Worm (Caenorhabditis elegans) whole organism, young adult: ENCODE data around the gene C36H8.1.

Experiments
- B0019.2 ChIP-seq: fragments of 200-800 bp; sonication (Bioruptor generic); conservative IDR thresholded peaks from 2 replicates; pipeline ENCODE4 v1.3.6; 2022; ENCODE audit warnings: missing genetic modification reagents, missing genetic modification characterization, missing compliant biosample characterization
- B0261.1 ChIP-seq: sonication (generic microtip); optimal IDR thresholded peaks from 2 replicates; lab custom pipeline; 2016; ENCODE audit warnings: mild to moderate bottlenecking, missing genetic modification characterization, moderate library complexity, missing compliant biosample characterization
- B0336.3 ChIP-seq: fragments of 200-800 bp; sonication (Bioruptor generic); IDR thresholded peaks from 2 replicates; pipeline ENCODE4 v1.3.6; 2022; ENCODE audit warnings: missing genetic modification characterization, missing compliant biosample characterization
- C06A6.2 ChIP-seq: fragments of 200-800 bp; sonication (Bioruptor generic); conservative IDR thresholded peaks from 2 replicates; pipeline ENCODE4 v1.3.6; 2022; ENCODE audit warnings: missing genetic modification characterization, missing compliant biosample characterization
- C17E4.6 ChIP-seq: fragments of 200-800 bp; sonication (Bioruptor generic); IDR thresholded peaks from 2 replicates; pipeline ENCODE4 v1.3.6; 2022; ENCODE audit warnings: missing genetic modification reagents, missing genetic modification characterization, missing compliant biosample characterization
- F23B12.7 ChIP-seq: sonication (generic microtip); optimal IDR thresholded peaks from 2 replicates; lab custom pipeline; 2017; ENCODE audit warnings: missing genetic modification characterization, mild to moderate bottlenecking, missing compliant biosample characterization, antibody characterized with exemption, moderate library complexity; ENCODE audit not compliant: insufficient read depth
- F33H1.4 ChIP-seq: fragments of 200-800 bp; sonication (Bioruptor generic); IDR thresholded peaks from 2 replicates; pipeline ENCODE4 v1.3.6; 2022; ENCODE audit warnings: missing genetic modification reagents, missing genetic modification characterization, missing compliant biosample characterization
- F49E8.2 ChIP-seq: sonication (generic microtip); optimal IDR thresholded peaks from 3 replicates; lab custom pipeline; 2017; ENCODE audit warnings: missing genetic modification characterization, mild to moderate bottlenecking, missing compliant biosample characterization, antibody characterized with exemption, moderate library complexity; ENCODE audit not compliant: insufficient read depth
- F57C9.4 ChIP-seq: sonication (generic microtip); optimal IDR thresholded peaks from 2 replicates; lab custom pipeline; 2017; ENCODE audit warnings: mild to moderate bottlenecking, missing genetic modification characterization, missing compliant biosample characterization
- K11D2.4 ChIP-seq: fragments of 200-800 bp; sonication (Bioruptor generic); IDR thresholded peaks from 2 replicates; pipeline ENCODE4 v1.3.6; 2022; ENCODE audit warnings: missing genetic modification reagents, missing genetic modification characterization, missing compliant biosample characterization
- Y56A3A.18 ChIP-seq: fragments of 200-800 bp; sonication (Bioruptor generic); IDR thresholded peaks from 2 replicates; pipeline ENCODE4 v1.3.6; 2022; ENCODE audit warnings: missing genetic modification reagents, missing genetic modification characterization, missing compliant biosample characterization
- Y95B8A.8 ChIP-seq: fragments of 200-800 bp; sonication (Bioruptor generic); IDR thresholded peaks from 2 replicates; pipeline ENCODE4 v1.3.6; 2022; ENCODE audit warnings: missing genetic modification reagents, missing genetic modification characterization, missing compliant biosample characterization
- ZK185.1 ChIP-seq: sonication (generic microtip); optimal IDR thresholded peaks from 2 replicates; lab custom pipeline; 2016; ENCODE audit warnings: mild to moderate bottlenecking, missing genetic modification characterization, missing compliant biosample characterization; ENCODE audit not compliant: poor library complexity, severe bottlenecking
- ama-1 ChIP-seq, 3 experiments: fragments of 150-350 bp in 1 of 3; sonication (generic microtip) in 2 of 3; optimal IDR thresholded peaks; 2 replicates each; lab custom pipeline; 2014 to 2018; ENCODE audit warnings: missing biosample characterization in 2 of 3, missing genetic modification characterization in 2 of 3, missing genetic modification reagents in 2 of 3
- athp-1 ChIP-seq: sonication (generic microtip); optimal IDR thresholded peaks from 2 replicates; lab custom pipeline; 2017; ENCODE audit warnings: mild to moderate bottlenecking, missing genetic modification characterization, missing compliant biosample characterization
- attf-5 ChIP-seq: fragments of 200-800 bp; sonication (Bioruptor generic); optimal IDR thresholded peaks from 2 replicates; lab custom pipeline; 2018; ENCODE audit warnings: mild to moderate bottlenecking, missing genetic modification characterization, missing compliant biosample characterization
- attf-6 ChIP-seq: fragments of 200-800 bp; sonication (Bioruptor generic); IDR thresholded peaks from 2 replicates; pipeline ENCODE4 v1.3.6; 2022; ENCODE audit warnings: missing genetic modification reagents, missing genetic modification characterization, missing compliant biosample characterization
- ccch-3 ChIP-seq: fragments of 200-800 bp; sonication (Bioruptor generic); optimal IDR thresholded peaks from 2 replicates; lab custom pipeline; 2018; ENCODE audit warnings: mild to moderate bottlenecking, missing genetic modification characterization, missing compliant biosample characterization
- cebp-2 ChIP-seq: fragments of 200-800 bp; sonication (Bioruptor generic); IDR thresholded peaks from 2 replicates; pipeline ENCODE4 v1.3.6; 2022; ENCODE audit warnings: missing genetic modification characterization, missing compliant biosample characterization
- ceh-40 ChIP-seq: fragments of 200-800 bp; sonication (Bioruptor generic); IDR thresholded peaks from 2 replicates; pipeline ENCODE4 v1.3.6; 2022; ENCODE audit warnings: missing genetic modification characterization, missing compliant biosample characterization
- ceh-58 ChIP-seq: fragments of 200-800 bp; sonication (Bioruptor generic); IDR thresholded peaks from 2 replicates; pipeline ENCODE4 v1.3.6; 2022; ENCODE audit warnings: missing genetic modification characterization, missing compliant biosample characterization
- ceh-91 ChIP-seq: fragments of 200-800 bp; sonication (Bioruptor generic); IDR thresholded peaks from 2 replicates; pipeline ENCODE4 v1.3.6; 2022; ENCODE audit warnings: missing genetic modification reagents, missing genetic modification characterization, missing compliant biosample characterization
- die-1 ChIP-seq: sonication (generic microtip); optimal IDR thresholded peaks from 2 replicates; lab custom pipeline; 2016; ENCODE audit warnings: missing genotype, mild to moderate bottlenecking, missing genetic modification characterization, missing compliant biosample characterization
- dpl-1 ChIP-seq: fragments of 150-350 bp; optimal IDR thresholded peaks from 2 replicates; lab custom pipeline; 2014; ENCODE audit warnings: missing biosample characterization, missing genetic modification reagents, missing genetic modification characterization
- ekl-4 ChIP-seq: fragments of 200-800 bp; sonication (Bioruptor generic); IDR thresholded peaks from 2 replicates; pipeline ENCODE4 v1.3.6; 2022; ENCODE audit warnings: missing genetic modification reagents, missing genetic modification characterization, missing compliant biosample characterization
- ets-4 ChIP-seq: fragments of 200-800 bp; sonication (Bioruptor generic); optimal IDR thresholded peaks from 2 replicates; lab custom pipeline; 2018; ENCODE audit warnings: mild to moderate bottlenecking, missing genetic modification characterization, missing compliant biosample characterization
- hlh-12 ChIP-seq: sonication (generic microtip); optimal IDR thresholded peaks from 2 replicates; lab custom pipeline; 2016; ENCODE audit warnings: missing genetic modification characterization, missing compliant biosample characterization
- lag-1 ChIP-seq: fragments of 200-800 bp; sonication (Bioruptor generic); IDR thresholded peaks from 2 replicates; pipeline ENCODE4 v1.3.6; 2022; ENCODE audit warnings: missing genetic modification reagents, missing genetic modification characterization, missing compliant biosample characterization
- let-526 ChIP-seq: fragments of 200-800 bp; sonication (Bioruptor generic); IDR thresholded peaks from 2 replicates; pipeline ENCODE4 v1.3.6; 2022; ENCODE audit warnings: missing genetic modification reagents, missing genetic modification characterization, missing compliant biosample characterization
- lin-54 ChIP-seq: fragments of 200-800 bp; sonication (Bioruptor generic); optimal IDR thresholded peaks from 2 replicates; lab custom pipeline; 2018; ENCODE audit warnings: mild to moderate bottlenecking, missing genetic modification characterization, missing compliant biosample characterization
- lir-1 ChIP-seq: fragments of 200-800 bp; sonication (Bioruptor generic); conservative IDR thresholded peaks from 2 replicates; pipeline ENCODE4 v1.3.6; 2022; ENCODE audit warnings: missing genetic modification reagents, missing genetic modification characterization, missing compliant biosample characterization
- madf-6 ChIP-seq: fragments of 200-800 bp; sonication (Bioruptor generic); IDR thresholded peaks from 2 replicates; pipeline ENCODE4 v1.3.6; 2022; ENCODE audit warnings: missing genetic modification reagents, missing genetic modification characterization, missing compliant biosample characterization
- mcd-1 ChIP-seq: fragments of 200-800 bp; sonication (Bioruptor generic); IDR thresholded peaks from 2 replicates; pipeline ENCODE4 v1.3.6; 2022; ENCODE audit warnings: missing genetic modification reagents, missing genetic modification characterization, missing compliant biosample characterization
- nfyb-1 ChIP-seq: fragments of 200-800 bp; sonication (Bioruptor generic); IDR thresholded peaks from 2 replicates; pipeline ENCODE4 v1.3.6; 2022; ENCODE audit warnings: missing genetic modification reagents, missing genetic modification characterization, missing compliant biosample characterization
- pbrm-1 ChIP-seq: fragments of 200-800 bp; sonication (Bioruptor generic); IDR thresholded peaks from 2 replicates; pipeline ENCODE4 v1.3.6; 2022; ENCODE audit warnings: missing genetic modification reagents, missing genetic modification characterization, missing compliant biosample characterization
- rcor-1 ChIP-seq: fragments of 200-800 bp; sonication (Bioruptor generic); IDR thresholded peaks from 2 replicates; pipeline ENCODE4 v1.3.6; 2022; ENCODE audit warnings: missing genetic modification reagents, missing genetic modification characterization, missing compliant biosample characterization
- sdz-38 ChIP-seq: sonication (generic microtip); optimal IDR thresholded peaks from 2 replicates; lab custom pipeline; 2016; ENCODE audit warnings: missing genotype, missing genetic modification characterization, missing compliant biosample characterization
- snpc-1.1 ChIP-seq: sonication (generic microtip); optimal IDR thresholded peaks from 2 replicates; lab custom pipeline; 2017; ENCODE audit warnings: missing genetic modification characterization, mild to moderate bottlenecking, missing compliant biosample characterization, antibody characterized with exemption, moderate library complexity, missing genotype, missing genetic modification reagents; ENCODE audit not compliant: insufficient read depth
- snpc-3.4 ChIP-seq: sonication (generic microtip); optimal IDR thresholded peaks from 2 replicates; lab custom pipeline; 2017; ENCODE audit warnings: missing genetic modification characterization, mild to moderate bottlenecking, missing compliant biosample characterization, antibody characterized with exemption, moderate library complexity, missing genotype, missing genetic modification reagents
- sptf-2 ChIP-seq: fragments of 200-800 bp; sonication (Bioruptor generic); optimal IDR thresholded peaks from 2 replicates; lab custom pipeline; 2018; ENCODE audit warnings: mild to moderate bottlenecking, missing genetic modification characterization, missing compliant biosample characterization
- tbp1 ChIP-seq: fragments of 200-800 bp; sonication (Bioruptor generic); optimal IDR thresholded peaks from 2 replicates; lab custom pipeline; 2018; ENCODE audit warnings: mild to moderate bottlenecking, missing genetic modification characterization, missing compliant biosample characterization
- unc-62 ChIP-seq: fragments of 150-350 bp; optimal IDR thresholded peaks from 2 replicates; lab custom pipeline; 2014; ENCODE audit warnings: missing biosample characterization, missing genetic modification reagents, missing genetic modification characterization
- xnd-1 ChIP-seq: sonication (generic microtip); optimal IDR thresholded peaks from 2 replicates; lab custom pipeline; 2016; ENCODE audit warnings: missing genotype, missing genetic modification reagents, missing genetic modification characterization, missing compliant biosample characterization
- zfh-2 ChIP-seq: fragments of 200-800 bp; sonication (Bioruptor generic); conservative IDR thresholded peaks from 2 replicates; pipeline ENCODE4 v1.3.6; 2022; ENCODE audit warnings: missing genetic modification reagents, missing genetic modification characterization, missing compliant biosample characterization
- ztf-18 ChIP-seq: sonication (generic microtip); optimal IDR thresholded peaks from 2 replicates; lab custom pipeline; 2016; ENCODE audit warnings: missing genotype, mild to moderate bottlenecking, missing genetic modification characterization, missing compliant biosample characterization
- ztf-22 ChIP-seq: fragments of 200-800 bp; sonication (Bioruptor generic); optimal IDR thresholded peaks from 2 replicates; lab custom pipeline; 2018; ENCODE audit warnings: mild to moderate bottlenecking, missing genetic modification characterization, moderate library complexity, missing compliant biosample characterization
- ztf-25 ChIP-seq: fragments of 200-800 bp; sonication (Bioruptor generic); IDR thresholded peaks from 2 replicates; pipeline ENCODE4 v1.3.6; 2022; ENCODE audit warnings: missing genetic modification reagents, missing genetic modification characterization, missing compliant biosample characterization

Gene C36H8.1

ce11 chrIV:12781804-12782449 is 37.3 kb upstream of the C36H8.1 start (continued):
- TF ChIP-seq ztf-25, result no peak
- TF ChIP-seq rcor-1 (GFP tag; lab: Robert Waterston, UW), result peak; percentile 81
- no peak for TF ChIP-seq F57C9.4
- TF ChIP-seq B0019.2, result 0 out of 2 replicates have a peak, but pooled peaks have one; percentile 31
- TF ChIP-seq ztf-22, result no peak
- TF ChIP-seq cebp-2 (GFP tag; lab: Robert Waterston, UW), result no peak
- no peak for TF ChIP-seq ZK185.1 (tag; lab: Kevin White, UChicago)
- TF ChIP-seq let-526 (GFP tag; lab: Robert Waterston, UW), result no peak
- TF ChIP-seq ama-1 (optimal IDR thresholded peaks at IDR 0.05; lab: Kevin White, UChicago), result no peak
- no peak for TF ChIP-seq ama-1 (GFP tag; optimal IDR thresholded peaks at IDR 0.05; lab: Kevin White, UChicago)
- TF ChIP-seq lag-1 (GFP tag; lab: Robert Waterston, UW), result no peak
- peak; percentile 82 for TF ChIP-seq madf-6
- no peak for TF ChIP-seq zfh-2 (GFP tag; lab: Robert Waterston, UW)
- TF ChIP-seq attf-6 (GFP tag; lab: Robert Waterston, UW), result peak; percentile 95
- TF ChIP-seq dpl-1 (GFP tag; lab: Kevin White, UChicago), result no peak
- TF ChIP-seq C17E4.6 (GFP tag; lab: Robert Waterston, UW), result peak; percentile 75; the same call in 1 of the 2 replicates
- TF ChIP-seq attf-5 (GFP tag; lab: Kevin White, UChicago), result no peak
- peak; percentile 58 for TF ChIP-seq F49E8.2
- peak; percentile 93 for TF ChIP-seq snpc-1.1 (tag; lab: Kevin White, UChicago)
- TF ChIP-seq ceh-91 (GFP tag; lab: Robert Waterston, UW), result peak; percentile 40; the same call in 1 of the 2 replicates
- no peak for TF ChIP-seq ztf-18
- TF ChIP-seq K11D2.4 (GFP tag; lab: Robert Waterston, UW), result no peak
- no peak for TF ChIP-seq C06A6.2 (GFP tag; lab: Robert Waterston, UW)
- no peak for TF ChIP-seq ceh-40 (GFP tag; lab: Robert Waterston, UW)
- TF ChIP-seq B0336.3 (GFP tag; lab: Robert Waterston, UW), result 0 out of 2 replicates have a peak, but pooled peaks have one; percentile 36
- peak; percentile 69; the same call in 1 of the 2 replicates for TF ChIP-seq nfyb-1 (GFP tag; lab: Robert Waterston, UW)
- TF ChIP-seq Y56A3A.18, result 0 out of 2 replicates have a peak, but pooled peaks have one; percentile 23
- no peak for TF ChIP-seq B0261.1 (tag; lab: Kevin White, UChicago)
- peak; percentile 60 for TF ChIP-seq F33H1.4 (GFP tag; lab: Robert Waterston, UW)
- peak; percentile 34 for TF ChIP-seq lin-54 (GFP tag; lab: Kevin White, UChicago)
- TF ChIP-seq hlh-12 (tag; lab: Kevin White, UChicago), result no peak
- peak; percentile 97 for TF ChIP-seq pbrm-1
- TF ChIP-seq snpc-3.4 (tag; lab: Kevin White, UChicago), result peak; percentile 81
- peak; percentile 58 for TF ChIP-seq mcd-1 (GFP tag; lab: Robert Waterston, UW)
- TF ChIP-seq sptf-2, result no peak
- TF ChIP-seq unc-62, result no peak
- TF ChIP-seq ekl-4 (GFP tag; lab: Robert Waterston, UW), result peak; percentile 30; the same call in 1 of the 2 replicates
- TF ChIP-seq lir-1, result no peak
- no peak for TF ChIP-seq ets-4 (GFP tag; lab: Kevin White, UChicago)
- TF ChIP-seq die-1, result no peak
- peak; percentile 54; the same call in 1 of the 2 replicates for TF ChIP-seq Y95B8A.8 (GFP tag; lab: Robert Waterston, UW)
- TF ChIP-seq ccch-3 (GFP tag; lab: Kevin White, UChicago), result no peak
- TF ChIP-seq athp-1, result no peak
- TF ChIP-seq sdz-38, result no peak
- TF ChIP-seq xnd-1 (tag; lab: Kevin White, UChicago), result peak; percentile 1
- TF ChIP-seq tbp1, result peak; percentile 72
- no peak for TF ChIP-seq ceh-58
- no peak for TF ChIP-seq F23B12.7 (tag; lab: Kevin White, UChicago)
